Fruit fly (Drosophila melanogaster) whole organism, embryonic: ENCODE data around the gene CG14537.

Experiments
- Awh ChIP-seq: fragments of 200-800 bp; sonication (Bioruptor generic); IDR thresholded peaks from 2 replicates; pipeline ENCODE4, ENCODE4 v1.3.6; 2022; ENCODE audit warnings: missing biosample characterization, missing genetic modification characterization
- CG10321 ChIP-seq: fragments of 200-800 bp; sonication (Bioruptor generic); IDR thresholded peaks from 2 replicates; pipeline ENCODE4 v1.3.6; 2022; ENCODE audit warnings: missing biosample characterization, missing genetic modification characterization
- CG10462 ChIP-seq: fragments of 200-800 bp; sonication (Bioruptor generic); optimal IDR thresholded peaks from 2 replicates; lab custom pipeline; 2016; ENCODE audit warnings: missing biosample characterization, missing genetic modification characterization
- CG10979 ChIP-seq: fragments of 200-800 bp; sonication (Bioruptor generic); optimal IDR thresholded peaks from 2 replicates; lab custom pipeline; 2018; ENCODE audit warnings: missing biosample characterization, mild to moderate bottlenecking, missing genetic modification characterization, moderate library complexity
- CG15514 ChIP-seq: fragments of 200-800 bp; sonication (Bioruptor generic); optimal IDR thresholded peaks from 3 replicates; lab custom pipeline; 2017; ENCODE audit warnings: missing biosample characterization, missing genetic modification characterization, mild to moderate bottlenecking, moderate library complexity, missing genetic modification reagents
- CG1602 ChIP-seq: fragments of 200-800 bp; sonication (Bioruptor generic); optimal IDR thresholded peaks from 3 replicates; lab custom pipeline; 2016; ENCODE audit warnings: missing biosample characterization, missing genetic modification characterization
- CG17186 ChIP-seq: fragments of 200-800 bp; sonication (Bioruptor generic); optimal IDR thresholded peaks from 3 replicates; lab custom pipeline; 2017; ENCODE audit warnings: missing biosample characterization, missing genetic modification reagents, missing genetic modification characterization
- CG17361 ChIP-seq: fragments of 200-800 bp; sonication (Bioruptor generic); IDR thresholded peaks from 3 replicates; pipeline ENCODE4 v1.3.6; 2022; ENCODE audit warnings: missing biosample characterization, missing genetic modification characterization
- CG1792 ChIP-seq: fragments of 200-800 bp; sonication (Bioruptor generic); optimal IDR thresholded peaks from 2 replicates; lab custom pipeline; 2016; ENCODE audit warnings: missing biosample characterization, missing genetic modification characterization
- CG18476 ChIP-seq: fragments of 200-800 bp; sonication (Bioruptor generic); optimal IDR thresholded peaks from 2 replicates; lab custom pipeline; 2016; ENCODE audit warnings: missing biosample characterization, mild to moderate bottlenecking, missing genetic modification characterization
- CG2120 ChIP-seq: fragments of 200-800 bp; sonication (Bioruptor generic); optimal IDR thresholded peaks from 3 replicates; lab custom pipeline; 2016; ENCODE audit warnings: missing biosample characterization, missing genetic modification characterization
- CG2678 ChIP-seq: fragments of 200-800 bp; sonication (Bioruptor generic); optimal IDR thresholded peaks from 3 replicates; lab custom pipeline; 2019; ENCODE audit warnings: missing biosample characterization, mild to moderate bottlenecking, missing genetic modification characterization, moderate library complexity
- CG2712 ChIP-seq: fragments of 200-800 bp; optimal IDR thresholded peaks from 3 replicates; lab custom pipeline; 2019; ENCODE audit warnings: missing biosample characterization, mild to moderate bottlenecking, missing genetic modification characterization, moderate library complexity
- CG30403 ChIP-seq: fragments of 200-800 bp; sonication (Bioruptor generic); optimal IDR thresholded peaks from 3 replicates; lab custom pipeline; 2016; ENCODE audit warnings: missing biosample characterization, missing genetic modification characterization
- CG30431 ChIP-seq: fragments of 200-800 bp; sonication (Bioruptor generic); optimal IDR thresholded peaks from 2 replicates; lab custom pipeline; 2017; ENCODE audit warnings: missing biosample characterization, missing genetic modification characterization
- CG32767 ChIP-seq: fragments of 200-800 bp; sonication (Bioruptor generic); IDR thresholded peaks from 2 replicates; pipeline ENCODE4 v1.3.6; 2022; ENCODE audit warnings: missing biosample characterization, missing genetic modification characterization
- CG3407 ChIP-seq: fragments of 200-800 bp; sonication (Bioruptor generic); optimal IDR thresholded peaks from 2 replicates; lab custom pipeline; 2018; ENCODE audit warnings: missing biosample characterization, mild to moderate bottlenecking, missing genetic modification characterization
- CG34224 ChIP-seq: fragments of 200-800 bp; sonication (Bioruptor generic); IDR thresholded peaks from 3 replicates; pipeline ENCODE4 v1.3.6; 2022; ENCODE audit warnings: missing biosample characterization, missing genetic modification characterization; ENCODE audit not compliant: partially characterized antibody
- CG34422 ChIP-seq: fragments of 200-800 bp; sonication (Bioruptor generic); IDR thresholded peaks from 3 replicates; pipeline ENCODE4 v1.3.6; 2022; ENCODE audit warnings: missing biosample characterization, missing genetic modification characterization
- CG7372 ChIP-seq: fragments of 200-800 bp; sonication (Bioruptor generic); IDR thresholded peaks from 2 replicates; pipeline ENCODE4 v1.3.6; 2022; ENCODE audit warnings: missing biosample characterization, missing genetic modification characterization
- CG8478 ChIP-seq: fragments of >200 bp; optimal IDR thresholded peaks from 2 replicates; lab custom pipeline; 2018
- CG9727 ChIP-seq: fragments of 200-800 bp; sonication (Bioruptor generic); optimal IDR thresholded peaks from 3 replicates; lab custom pipeline; 2017; ENCODE audit warnings: missing biosample characterization, mild to moderate bottlenecking, missing genetic modification characterization
- CG9876 ChIP-seq: fragments of 200-800 bp; sonication (Bioruptor generic); optimal IDR thresholded peaks from 2 replicates; lab custom pipeline; 2016; ENCODE audit warnings: missing biosample characterization, missing genetic modification characterization
- Elba2 ChIP-seq: fragments of 200-800 bp; sonication (Bioruptor generic); optimal IDR thresholded peaks from 3 replicates; lab custom pipeline; 2016; ENCODE audit warnings: missing biosample characterization, missing genetic modification characterization
- H2.0 ChIP-seq: fragments of 200-800 bp; sonication (Bioruptor generic); IDR thresholded peaks from 2 replicates; pipeline ENCODE4 v1.3.6; 2022; ENCODE audit warnings: missing biosample characterization, missing genetic modification characterization
- HLH3B ChIP-seq: fragments of 200-800 bp; sonication (Bioruptor generic); IDR thresholded peaks from 2 replicates; pipeline ENCODE4 v1.3.6; 2022; ENCODE audit warnings: missing biosample characterization, missing genetic modification characterization
- HmgD ChIP-seq: fragments of 200-800 bp; sonication (Bioruptor generic); optimal IDR thresholded peaks from 3 replicates; lab custom pipeline; 2016; ENCODE audit warnings: missing biosample characterization, missing genetic modification characterization
- Poxn ChIP-seq: fragments of 200-800 bp; sonication (Bioruptor generic); IDR thresholded peaks from 2 replicates; pipeline ENCODE4 v1.3.6; 2022; ENCODE audit warnings: missing biosample characterization, missing genetic modification characterization
- Side ChIP-seq: fragments of 200-800 bp; sonication (Bioruptor generic); optimal IDR thresholded peaks from 2 replicates; lab custom pipeline; 2016; ENCODE audit warnings: missing biosample characterization, missing genetic modification characterization
- Vsx1 ChIP-seq: fragments of 200-800 bp; sonication (Bioruptor generic); optimal IDR thresholded peaks from 2 replicates; lab custom pipeline; 2017; ENCODE audit warnings: missing biosample characterization, mild to moderate bottlenecking, missing genetic modification characterization, missing genetic modification reagents
- Xrp1 ChIP-seq: fragments of 200-800 bp; sonication (Bioruptor generic); IDR thresholded peaks from 2 replicates; pipeline ENCODE4 v1.3.6; 2022; ENCODE audit warnings: missing biosample characterization, missing genetic modification characterization
- ato ChIP-seq: fragments of 200-800 bp; sonication (Bioruptor generic); IDR thresholded peaks from 2 replicates; pipeline ENCODE4 v1.3.6; 2022; ENCODE audit warnings: missing biosample characterization, missing genetic modification characterization; ENCODE audit not compliant: partially characterized antibody
- bab2 ChIP-seq: fragments of 200-800 bp; sonication (Bioruptor generic); optimal IDR thresholded peaks from 2 replicates; lab custom pipeline; 2016; ENCODE audit warnings: missing biosample characterization, missing genetic modification characterization
- bigmax ChIP-seq: fragments of 200-800 bp; sonication (Bioruptor generic); optimal IDR thresholded peaks from 2 replicates; lab custom pipeline; 2018; ENCODE audit warnings: missing biosample characterization, mild to moderate bottlenecking, missing genetic modification characterization
- bowl ChIP-seq: fragments of 200-800 bp; sonication (Bioruptor generic); IDR thresholded peaks from 2 replicates; pipeline ENCODE4 v1.3.6; 2022; ENCODE audit warnings: missing biosample characterization, missing genetic modification characterization
- da ChIP-seq: fragments of 200-800 bp; sonication (Bioruptor generic); optimal IDR thresholded peaks from 2 replicates; lab custom pipeline; 2016; ENCODE audit warnings: missing biosample characterization, missing genetic modification characterization
- dm ChIP-seq: fragments of 200-800 bp; sonication (Bioruptor generic); optimal IDR thresholded peaks from 3 replicates; lab custom pipeline; 2016; ENCODE audit warnings: missing biosample characterization, missing genetic modification characterization
- emc ChIP-seq: fragments of 200-800 bp; sonication (Bioruptor generic); optimal IDR thresholded peaks from 2 replicates; lab custom pipeline; 2016; ENCODE audit warnings: missing biosample characterization, missing genetic modification characterization
- eve ChIP-seq, 2 experiments: fragments of >200 bp; optimal IDR thresholded peaks; 2 replicates each; lab custom pipeline; 2017; ENCODE audit warnings: missing biosample characterization in 2 of 2, missing genetic modification characterization in 2 of 2
- inv ChIP-seq: fragments of 200-800 bp; sonication (Bioruptor generic); IDR thresholded peaks from 2 replicates; pipeline ENCODE4 v1.3.6; 2022; ENCODE audit warnings: missing biosample characterization, missing genetic modification characterization; ENCODE audit not compliant: partially characterized antibody
- odd ChIP-seq: fragments of 200-800 bp; sonication (Bioruptor generic); optimal IDR thresholded peaks from 2 replicates; lab custom pipeline; 2017; ENCODE audit warnings: missing biosample characterization, mild to moderate bottlenecking, missing genetic modification characterization
- otp ChIP-seq: fragments of 200-800 bp; sonication (Bioruptor generic); IDR thresholded peaks from 3 replicates; pipeline ENCODE4, ENCODE4 v1.3.6; 2022; ENCODE audit warnings: missing biosample characterization, missing genetic modification characterization
- pfk ChIP-seq: fragments of 200-800 bp; sonication (Bioruptor generic); optimal IDR thresholded peaks from 2 replicates; lab custom pipeline; 2018; ENCODE audit warnings: missing biosample characterization, mild to moderate bottlenecking, missing genetic modification characterization, moderate library complexity
- salm ChIP-seq: fragments of 200-800 bp; sonication (Bioruptor generic); optimal IDR thresholded peaks from 2 replicates; lab custom pipeline; 2018; ENCODE audit warnings: missing biosample characterization, mild to moderate bottlenecking, missing genetic modification characterization
- scrt ChIP-seq: fragments of 200-800 bp; sonication (Bioruptor generic); optimal IDR thresholded peaks from 2 replicates; lab custom pipeline; 2018; ENCODE audit warnings: missing biosample characterization, mild to moderate bottlenecking, missing genetic modification characterization, moderate library complexity
- slou ChIP-seq: fragments of 200-800 bp; sonication (Bioruptor generic); optimal IDR thresholded peaks from 3 replicates; lab custom pipeline; 2016; ENCODE audit warnings: missing biosample characterization, missing genetic modification characterization
- sr ChIP-seq: fragments of 200-800 bp; sonication (Bioruptor generic); IDR thresholded peaks from 3 replicates; pipeline ENCODE4 v1.3.6; 2022; ENCODE audit warnings: missing biosample characterization, missing genetic modification characterization
- sug ChIP-seq: fragments of 200-800 bp; optimal IDR thresholded peaks from 2 replicates; lab custom pipeline; 2019; ENCODE audit warnings: missing biosample characterization, mild to moderate bottlenecking, missing genetic modification characterization, moderate library complexity
- tap ChIP-seq: fragments of 200-800 bp; optimal IDR thresholded peaks from 3 replicates; lab custom pipeline; 2019; ENCODE audit warnings: missing biosample characterization, mild to moderate bottlenecking, missing genetic modification characterization, moderate library complexity
- tna ChIP-seq: fragments of 200-800 bp; sonication (Bioruptor generic); IDR thresholded peaks from 2 replicates; pipeline ENCODE4 v1.3.6; 2022; ENCODE audit warnings: missing biosample characterization, missing genetic modification characterization; ENCODE audit not compliant: partially characterized antibody
- toy ChIP-seq: fragments of 200-800 bp; sonication (Bioruptor generic); IDR thresholded peaks from 2 replicates; pipeline ENCODE4 v1.3.6; 2022; ENCODE audit warnings: missing biosample characterization, missing genetic modification characterization
- unpg ChIP-seq: fragments of 200-800 bp; sonication (Bioruptor generic); optimal IDR thresholded peaks from 3 replicates; lab custom pipeline; 2018; ENCODE audit warnings: missing biosample characterization, mild to moderate bottlenecking, missing genetic modification characterization, moderate library complexity

CG14537 gene

DNA sequence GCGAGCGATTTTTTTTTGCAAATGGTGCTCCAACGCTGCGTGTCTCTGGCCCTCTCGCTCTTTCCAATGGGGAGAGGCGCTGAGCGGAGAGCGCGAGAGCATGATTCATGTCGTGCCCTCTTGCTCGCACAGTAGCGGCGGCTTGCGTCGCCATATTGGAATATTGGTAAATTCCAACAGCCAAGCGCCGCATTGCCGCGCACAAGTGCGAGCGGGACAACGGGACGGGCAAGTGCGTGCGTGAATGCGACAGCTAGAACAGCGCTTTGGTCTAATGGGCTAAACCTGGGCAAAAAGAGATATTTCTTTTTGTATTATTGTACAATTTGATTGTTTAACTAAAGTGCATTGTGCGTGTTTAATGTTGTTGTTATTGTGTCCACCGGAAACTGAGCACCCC is 12.0 kb upstream of the CG14537 start (continued):
- TF ChIP-seq CG34224 (GFP tag; lab: Robert Waterston, UW) (0 out of 3 replicates have a peak, but pooled peaks have one; percentile 35), odd (GFP tag; lab: Kevin White, UChicago) (no peak), CG17186 (GFP tag; lab: Kevin White, UChicago) (peak; percentile 30), da (GFP tag; lab: Kevin White, UChicago) (no peak), HLH3B (GFP tag; lab: Robert Waterston, UW) (0 out of 2 replicates have a peak, but pooled peaks have one; percentile 16), CG10321 (GFP tag; lab: Robert Waterston, UW) (peak; percentile 100), scrt (GFP tag; lab: Kevin White, UChicago) (peak; percentile 55), inv (GFP tag; lab: Robert Waterston, UW) (peak; percentile 38), Awh (no peak), CG1792 (no peak), toy (GFP tag; lab: Robert Waterston, UW) (no peak), CG18476 (no peak), CG10462 (GFP tag; lab: Kevin White, UChicago) (no peak), bowl (GFP tag; lab: Robert Waterston, UW) (no peak), CG32767 (peak; percentile 89), bab2 (GFP tag; lab: Kevin White, UChicago) (no peak), CG10979 (tag; lab: Kevin White, UChicago) (no peak), CG9727 (peak; percentile 2), unpg (no peak), tna (peak; percentile 55; the same call in 1 of the 2 replicates), CG34422 (GFP tag; lab: Robert Waterston, UW) (peak; percentile 90), Xrp1 (0 out of 2 replicates have a peak, but pooled peaks have one; percentile 15), salm (tag; lab: Kevin White, UChicago) (no peak), HmgD (GFP tag; lab: Kevin White, UChicago) (peak; percentile 45), pfk (peak; percentile 3), H2.0 (GFP tag; lab: Robert Waterston, UW) (no peak), CG2678 (tag; lab: Kevin White, UChicago) (peak; percentile 14), sug (tag; lab: Kevin White, UChicago) (peak; percentile 48), CG9876 (no peak), sr (GFP tag; lab: Robert Waterston, UW) (no peak), CG3407 (GFP tag; lab: Kevin White, UChicago) (no peak), ato (GFP tag; lab: Robert Waterston, UW) (0 out of 2 replicates have a peak, but pooled peaks have one; percentile 43), Poxn (GFP tag; lab: Robert Waterston, UW) (no peak), Elba2 (peak; percentile 98), CG2120 (GFP tag; lab: Kevin White, UChicago) (no peak), CG7372 (GFP tag; lab: Robert Waterston, UW) (peak; percentile 19; the same call in 1 of the 2 replicates), CG30403 (GFP tag; lab: Kevin White, UChicago) (no peak), CG1602 (GFP tag; lab: Kevin White, UChicago) (no peak), CG15514 (peak; percentile 51), CG17361 (GFP tag; lab: Robert Waterston, UW) (no peak), Vsx1 (no peak), CG8478 (lab: Kevin White, UChicago) (peak; percentile 99), Side (GFP tag; lab: Kevin White, UChicago) (no peak), otp (0 out of 3 replicates have a peak, but pooled peaks have one; percentile 23), tap (tag; lab: Kevin White, UChicago) (no peak), emc (no peak), eve (GFP tag; optimal IDR thresholded peaks at IDR 0.05; lab: Kevin White, UChicago) (no peak), dm (GFP tag; lab: Kevin White, UChicago) (peak; percentile 52), bigmax (GFP tag; lab: Kevin White, UChicago) (peak; percentile 29), CG2712 (tag; lab: Kevin White, UChicago) (peak; percentile 36), CG30431 (GFP tag; lab: Kevin White, UChicago) (no peak), slou (no peak)
